Fruit fly (Drosophila melanogaster): ENCODE data around the gene MICU1.

Gene MICU1

DNA sequence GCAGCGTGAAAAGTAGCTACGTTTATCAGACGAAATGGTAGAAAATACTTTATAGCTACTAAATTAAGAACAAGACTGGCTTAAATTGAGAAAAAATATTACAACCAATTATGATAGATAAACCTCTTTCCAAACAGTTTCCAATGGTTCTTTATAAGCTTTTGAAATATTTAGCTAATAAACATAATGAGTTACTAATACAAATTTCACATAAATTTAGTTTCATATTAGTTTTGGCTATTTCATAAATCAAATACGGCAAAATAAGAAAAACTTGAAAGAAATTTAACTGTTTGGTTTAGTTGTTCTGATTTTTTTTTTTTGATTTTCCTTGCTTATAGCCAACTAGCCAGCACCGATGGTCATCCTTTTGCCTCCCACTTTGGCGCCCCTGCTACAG lies 18.1 kb downstream of the MICU1 start (continued):
- peak; percentile 12 for TF ChIP-seq pdm3 (GFP tag; optimal IDR thresholded peaks at IDR 0.05)
- no peak for TF ChIP-seq Blimp-1 (GFP tag; optimal IDR thresholded peaks at IDR 0.05)
- no peak for TF ChIP-seq Eip93F (GFP tag; optimal IDR thresholded peaks at IDR 0.05)
- TF ChIP-seq CG8119 (GFP tag; IDR thresholded peaks at IDR 0.05), result no peak
- no peak for TF ChIP-seq CG34406 (GFP tag; optimal IDR thresholded peaks at IDR 0.05)
- no peak for TF ChIP-seq net (GFP tag; optimal IDR thresholded peaks at IDR 0.05)
- TF ChIP-seq eg (GFP tag; IDR thresholded peaks at IDR 0.05), result no peak
- TF ChIP-seq achi (GFP tag; optimal IDR thresholded peaks at IDR 0.05), result no peak
- TF ChIP-seq CG8319 (GFP tag; optimal IDR thresholded peaks at IDR 0.05), result no peak
- peak; percentile 22 for TF ChIP-seq Eip75B (GFP tag; optimal IDR thresholded peaks at IDR 0.05)
- peak; percentile 3 for TF ChIP-seq Ets21C (GFP tag; optimal IDR thresholded peaks at IDR 0.05)
- TF ChIP-seq CG32006 (GFP tag; optimal IDR thresholded peaks at IDR 0.05), result peak; percentile 42
- TF ChIP-seq Sox15 (GFP tag; optimal IDR thresholded peaks at IDR 0.05), result no peak

- TF ChIP-seq topi (GFP tag; optimal IDR thresholded peaks at IDR 0.05) (no peak), CG15336 (GFP tag; IDR thresholded peaks at IDR 0.05) (peak; percentile 46), Smox (GFP tag; optimal IDR thresholded peaks at IDR 0.05) (no peak), Sox102F (GFP tag; optimal IDR thresholded peaks at IDR 0.05) (no peak), CG32006 (GFP tag; optimal IDR thresholded peaks at IDR 0.05) (peak; percentile 36), CG34406 (GFP tag; optimal IDR thresholded peaks at IDR 0.05) (no peak), CG6163 (GFP tag; IDR thresholded peaks at IDR 0.05) (peak; percentile 79), Eip78C (GFP tag) (peak; percentile 57), CG8319 (GFP tag; optimal IDR thresholded peaks at IDR 0.05) (no peak), Lpt (GFP tag; optimal IDR thresholded peaks at IDR 0.05) (peak; percentile 25), fkh (GFP tag; optimal IDR thresholded peaks at IDR 0.05) (no peak), fd59A (GFP tag; optimal IDR thresholded peaks at IDR 0.05) (no peak), esn (GFP tag; optimal IDR thresholded peaks at IDR 0.05) (peak; percentile 11), CG11762 (GFP tag; optimal IDR thresholded peaks at IDR 0.05; ENCODE audit: insufficient read depth) (no peak), Sox14 (GFP tag; optimal IDR thresholded peaks at IDR 0.05) (no peak), CG6854 (GFP tag; optimal IDR thresholded peaks at IDR 0.05) (peak; percentile 64), ss (GFP tag; optimal IDR thresholded peaks at IDR 0.05) (peak; percentile 44 to 49), svp (GFP tag) (peak; percentile 91), eg (GFP tag; IDR thresholded peaks at IDR 0.05) (peak; percentile 5; the same call in 1 of the 3 replicates), CG6276 (GFP tag; optimal IDR thresholded peaks at IDR 0.05) (peak; percentile 39), Gug (GFP tag; IDR thresholded peaks at IDR 0.05) (no peak), CG10631 (GFP tag; optimal IDR thresholded peaks at IDR 0.05) (peak; percentile 2), CG7368 (GFP tag; optimal IDR thresholded peaks at IDR 0.05) (peak; percentile 2), Hr38 (GFP tag; optimal IDR thresholded peaks at IDR 0.05) (no peak), Hr39 (GFP tag; optimal IDR thresholded peaks at IDR 0.05) (no peak), CG16779 (tag; optimal IDR thresholded peaks at IDR 0.05) (peak; percentile 27), CG31627 (GFP tag; optimal IDR thresholded peaks at IDR 0.05) (no peak), CG8119 (GFP tag; IDR thresholded peaks at IDR 0.05) (0 out of 3 replicates have a peak, but pooled peaks have one; percentile 37), CG6792 (GFP tag; optimal IDR thresholded peaks at IDR 0.05) (no peak)
These were observed 21.6 kb downstream of the MICU1 start for dm6 chr2L:7203411-7204171.

DNA sequence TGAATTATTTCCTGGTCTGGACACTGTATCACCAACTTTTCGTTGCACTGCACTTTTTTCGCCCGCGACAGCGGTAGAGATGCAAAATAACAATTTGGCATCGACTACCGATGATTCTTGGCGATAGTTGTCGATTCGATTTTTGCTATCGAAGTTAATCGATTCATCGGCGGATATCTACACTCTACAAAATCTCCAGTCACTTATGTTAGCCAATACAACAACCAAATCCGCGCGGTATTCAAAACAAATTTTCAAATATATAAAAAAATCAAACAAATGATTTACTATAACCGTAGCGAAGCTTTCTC lies 22.1 kb downstream of the MICU1 start, which contains the start of gene CG4502:
TSS of gene CG4502 (minus strand) at position 93 of the 311 bp plus-strand sequence.
- TF ChIP-seq CG8119 (GFP tag; IDR thresholded peaks at IDR 0.05), result no peak; the same call in 2 of the 3 replicates
- TF ChIP-seq fkh (GFP tag; optimal IDR thresholded peaks at IDR 0.05), result no peak
- TF ChIP-seq Hr4 (GFP tag; optimal IDR thresholded peaks at IDR 0.05), result no peak
- TF ChIP-seq CG6854 (GFP tag; optimal IDR thresholded peaks at IDR 0.05), result no peak
- peak; percentile 56 for TF ChIP-seq Sox102F (GFP tag; optimal IDR thresholded peaks at IDR 0.05)
- TF ChIP-seq CG6163 (GFP tag; IDR thresholded peaks at IDR 0.05), result no peak
- no peak for TF ChIP-seq Gug (GFP tag; IDR thresholded peaks at IDR 0.05)
- TF ChIP-seq CG11902 (GFP tag; optimal IDR thresholded peaks at IDR 0.05), result no peak
- peak; percentile 13 for TF ChIP-seq CG3919 (GFP tag; optimal IDR thresholded peaks at IDR 0.05)
- TF ChIP-seq fd59A (GFP tag; optimal IDR thresholded peaks at IDR 0.05), result no peak
- TF ChIP-seq CG6792 (GFP tag; optimal IDR thresholded peaks at IDR 0.05), result no peak
- no peak for TF ChIP-seq salr (GFP tag; optimal IDR thresholded peaks at IDR 0.05)
- 0 out of 3 replicates have a peak, but pooled peaks have one; percentile 20 for TF ChIP-seq eg (GFP tag; IDR thresholded peaks at IDR 0.05)
- no peak for TF ChIP-seq CG7368 (GFP tag; optimal IDR thresholded peaks at IDR 0.05)
- no peak for TF ChIP-seq CG15336 (GFP tag; IDR thresholded peaks at IDR 0.05)
- no peak for TF ChIP-seq CG11294 (GFP tag; IDR thresholded peaks at IDR 0.05)
- TF ChIP-seq Hr39 (GFP tag; optimal IDR thresholded peaks at IDR 0.05), result no peak
- no peak for TF ChIP-seq CG8632 (GFP tag; optimal IDR thresholded peaks at IDR 0.05)
- no peak for TF ChIP-seq pdm3 (GFP tag; optimal IDR thresholded peaks at IDR 0.05)
- no peak for TF ChIP-seq CG9139 (GFP tag; optimal IDR thresholded peaks at IDR 0.05)
- no peak for TF ChIP-seq topi (GFP tag; optimal IDR thresholded peaks at IDR 0.05)
- TF ChIP-seq dsx (GFP tag; optimal IDR thresholded peaks at IDR 0.05; ENCODE audit: poor library complexity, severe bottlenecking), result peak; percentile 15
- no peak for TF ChIP-seq Blimp-1 (GFP tag; optimal IDR thresholded peaks at IDR 0.05)
- TF ChIP-seq Ets96B (tag; optimal IDR thresholded peaks at IDR 0.05), result no peak
